Fruit fly (Drosophila melanogaster): ENCODE data around the gene CG13484.

dm6 chr3L:14055260-14055696, 2.4 kb upstream of the CG13484 start:
- TF ChIP-seq Sin3A (optimal IDR thresholded peaks at IDR 0.05) (no peak), h (optimal IDR thresholded peaks at IDR 0.05) (no peak), psq (optimal IDR thresholded peaks at IDR 0.05) (no peak), Myc (optimal IDR thresholded peaks at IDR 0.05) (no peak), insv (optimal IDR thresholded peaks at IDR 0.05) (no peak)
